Fruit fly (Drosophila melanogaster) whole organism, prepupa: Measurements from ENCODE around the gene sti.

Source experiments
- CG11294 ChIP-seq: fragments of 200-800 bp; sonication (Bioruptor generic); IDR thresholded peaks from 2 replicates; pipeline ENCODE4 v1.3.6; 2022; ENCODE audit warnings: missing biosample characterization, missing genetic modification characterization
- CG32006 ChIP-seq: fragments of 200-800 bp; sonication (Bioruptor generic); optimal IDR thresholded peaks from 3 replicates; lab custom pipeline; 2017; ENCODE audit warnings: missing biosample characterization, mild to moderate bottlenecking, missing genetic modification characterization
- CG4318 ChIP-seq: fragments of 200-800 bp; sonication (Bioruptor generic); optimal IDR thresholded peaks from 3 replicates; lab custom pipeline; 2017; ENCODE audit warnings: missing biosample characterization, mild to moderate bottlenecking, missing genetic modification characterization
- CG6854 ChIP-seq: fragments of 200-800 bp; sonication (Bioruptor generic); optimal IDR thresholded peaks from 2 replicates; lab custom pipeline; 2017; ENCODE audit warnings: missing biosample characterization, mild to moderate bottlenecking, missing genetic modification characterization
- CG8119 ChIP-seq: fragments of 200-800 bp; sonication (Bioruptor generic); IDR thresholded peaks from 3 replicates; pipeline ENCODE4 v1.3.6; 2022; ENCODE audit warnings: missing biosample characterization, missing genetic modification characterization
- Ets21C ChIP-seq: fragments of 200-800 bp; sonication (Bioruptor generic); optimal IDR thresholded peaks from 3 replicates; lab custom pipeline; 2016; ENCODE audit warnings: missing biosample characterization, missing genetic modification characterization
- dac ChIP-seq: fragments of 200-800 bp; sonication (Bioruptor generic); optimal IDR thresholded peaks from 2 replicates; lab custom pipeline; 2017; ENCODE audit warnings: missing biosample characterization, mild to moderate bottlenecking, missing genetic modification characterization

- TF ChIP-seq CG6854 (no peak), CG11294 (GFP tag; lab: Robert Waterston, UW) (no peak), dac (GFP tag; lab: Kevin White, UChicago) (no peak), CG4318 (GFP tag; lab: Kevin White, UChicago) (no peak), CG32006 (no peak), Ets21C (GFP tag; lab: Kevin White, UChicago) (no peak), CG8119 (GFP tag; lab: Robert Waterston, UW) (no peak)
These were observed 36.4 kb downstream of the sti start for dm6 chr3L:12478229-12478628.
